Fruit fly (Drosophila melanogaster) whole organism, embryonic: ENCODE measurements around the gene CG42542.

Source experiments
- ATbp ChIP-seq: fragments of 200-800 bp; sonication (Bioruptor generic); optimal IDR thresholded peaks from 2 replicates; lab custom pipeline; 2017; ENCODE audit warnings: missing biosample characterization, mild to moderate bottlenecking, missing genetic modification characterization, missing genetic modification reagents
- Antp ChIP-seq: fragments of 200-800 bp; sonication (Bioruptor generic); optimal IDR thresholded peaks from 3 replicates; lab custom pipeline; 2016; ENCODE audit warnings: missing biosample characterization, missing genetic modification characterization
- B-H2 ChIP-seq: fragments of 200-800 bp; sonication (Bioruptor generic); optimal IDR thresholded peaks from 2 replicates; lab custom pipeline; 2018; ENCODE audit warnings: missing biosample characterization, mild to moderate bottlenecking, missing genetic modification characterization
- C15 ChIP-seq: fragments of 200-800 bp; sonication (Bioruptor generic); IDR thresholded peaks from 3 replicates; pipeline ENCODE4 v1.3.6; 2022; ENCODE audit warnings: missing biosample characterization, missing genetic modification characterization
- CG14441 ChIP-seq: fragments of 200-800 bp; sonication (Bioruptor generic); IDR thresholded peaks from 2 replicates; pipeline ENCODE4 v1.3.6; 2022; ENCODE audit warnings: missing biosample characterization, missing genetic modification characterization
- CG16863 ChIP-seq: fragments of 200-800 bp; sonication (Bioruptor generic); optimal IDR thresholded peaks from 3 replicates; lab custom pipeline; 2016; ENCODE audit warnings: missing biosample characterization, missing genetic modification characterization
- CG18599 ChIP-seq: fragments of 200-800 bp; sonication (Bioruptor generic); optimal IDR thresholded peaks from 3 replicates; lab custom pipeline; 2017; ENCODE audit warnings: missing biosample characterization, missing genetic modification characterization, mild to moderate bottlenecking, moderate library complexity, missing genetic modification reagents
- CG31365 ChIP-seq: fragments of 200-800 bp; sonication (Bioruptor generic); optimal IDR thresholded peaks from 2 replicates; lab custom pipeline; 2018; ENCODE audit warnings: missing biosample characterization, mild to moderate bottlenecking, missing genetic modification characterization
- CG3163 ChIP-seq: fragments of 200-800 bp; sonication (Bioruptor generic); optimal IDR thresholded peaks from 3 replicates; lab custom pipeline; 2016; ENCODE audit warnings: missing biosample characterization, missing genetic modification characterization
- CG32532 ChIP-seq: fragments of 200-800 bp; sonication (Bioruptor generic); IDR thresholded peaks from 2 replicates; pipeline ENCODE4 v1.3.6; 2022; ENCODE audit warnings: missing biosample characterization, missing genetic modification characterization
- CG32772 ChIP-seq: fragments of 200-800 bp; sonication (Bioruptor generic); IDR thresholded peaks from 2 replicates; pipeline ENCODE4 v1.3.6; 2022; ENCODE audit warnings: missing biosample characterization, missing genetic modification characterization
- CG34422 ChIP-seq: fragments of 200-800 bp; sonication (Bioruptor generic); IDR thresholded peaks from 3 replicates; pipeline ENCODE4 v1.3.6; 2022; ENCODE audit warnings: missing biosample characterization, missing genetic modification characterization
- CG42726 ChIP-seq: fragments of 200-800 bp; sonication (Bioruptor generic); IDR thresholded peaks from 2 replicates; pipeline ENCODE4 v1.3.6; 2022; ENCODE audit warnings: missing biosample characterization, missing genetic modification characterization; ENCODE audit not compliant: partially characterized antibody
- CG4854 ChIP-seq: fragments of 200-800 bp; sonication (Bioruptor generic); optimal IDR thresholded peaks from 2 replicates; lab custom pipeline; 2016; ENCODE audit warnings: missing biosample characterization, missing genetic modification characterization, inconsistent platforms
- CG5245 ChIP-seq: fragments of 200-800 bp; sonication (Bioruptor generic); optimal IDR thresholded peaks from 3 replicates; lab custom pipeline; 2016; ENCODE audit warnings: missing biosample characterization, missing genetic modification characterization
- CG6765 ChIP-seq: fragments of 200-800 bp; sonication (Bioruptor generic); optimal IDR thresholded peaks from 3 replicates; lab custom pipeline; 2017; ENCODE audit warnings: missing biosample characterization, mild to moderate bottlenecking, missing genetic modification characterization
- CG7963 ChIP-seq: fragments of 200-800 bp; sonication (Bioruptor generic); IDR thresholded peaks from 3 replicates; pipeline ENCODE4 v1.3.6; 2022; ENCODE audit warnings: missing biosample characterization, missing genetic modification characterization; ENCODE audit not compliant: partially characterized antibody
- CG8388 ChIP-seq: fragments of 200-800 bp; sonication (Bioruptor generic); optimal IDR thresholded peaks from 2 replicates; lab custom pipeline; 2019; ENCODE audit warnings: missing biosample characterization, mild to moderate bottlenecking, missing genetic modification characterization, moderate library complexity
- Camta ChIP-seq: fragments of 200-800 bp; sonication (Bioruptor generic); optimal IDR thresholded peaks from 2 replicates; lab custom pipeline; 2016; ENCODE audit warnings: missing biosample characterization, missing genetic modification characterization
- Fer1 ChIP-seq: fragments of 200-800 bp; sonication (Bioruptor generic); optimal IDR thresholded peaks from 2 replicates; lab custom pipeline; 2017; ENCODE audit warnings: missing biosample characterization, mild to moderate bottlenecking, missing genetic modification characterization
- HLHmδ ChIP-seq: fragments of 200-800 bp; sonication (Bioruptor generic); optimal IDR thresholded peaks from 2 replicates; lab custom pipeline; 2018; ENCODE audit warnings: missing biosample characterization, mild to moderate bottlenecking, missing genetic modification characterization, moderate library complexity
- MTF-1 ChIP-seq: fragments of 200-800 bp; sonication (Bioruptor generic); optimal IDR thresholded peaks from 2 replicates; lab custom pipeline; 2018; ENCODE audit warnings: missing biosample characterization, mild to moderate bottlenecking, missing genetic modification characterization, borderline replicate concordance
- Med ChIP-seq: fragments of 200-800 bp; sonication (Bioruptor generic); peaks from one replicate; lab custom pipeline; 2016; ENCODE audit warnings: missing biosample characterization, missing genetic modification characterization, mild to moderate bottlenecking, inconsistent platforms, moderate library complexity
- Myb ChIP-seq: fragments of 200-800 bp; sonication (Bioruptor generic); optimal IDR thresholded peaks from 2 replicates; lab custom pipeline; 2016; ENCODE audit warnings: missing biosample characterization, missing genetic modification characterization
- NfI ChIP-seq: fragments of 200-800 bp; sonication (Bioruptor generic); optimal IDR thresholded peaks from 3 replicates; lab custom pipeline; 2018; ENCODE audit warnings: missing biosample characterization, mild to moderate bottlenecking, missing genetic modification characterization, moderate library complexity
- Opbp ChIP-seq: fragments of 200-800 bp; sonication (Bioruptor generic); IDR thresholded peaks from 3 replicates; pipeline ENCODE4 v1.3.6; 2022; ENCODE audit warnings: missing biosample characterization, missing genetic modification characterization; ENCODE audit not compliant: partially characterized antibody
- Optix ChIP-seq: fragments of 200-800 bp; sonication (Bioruptor generic); IDR thresholded peaks from 3 replicates; pipeline ENCODE4 v1.3.6; 2022; ENCODE audit warnings: missing biosample characterization, missing genetic modification characterization
- Rfx ChIP-seq: fragments of 200-800 bp; sonication (Bioruptor generic); IDR thresholded peaks from 2 replicates; pipeline ENCODE4 v1.3.6; 2022; ENCODE audit warnings: missing biosample characterization, missing genetic modification characterization
- Spps ChIP-seq: fragments of 200-800 bp; sonication (Bioruptor generic); optimal IDR thresholded peaks from 2 replicates; lab custom pipeline; 2018; ENCODE audit warnings: missing biosample characterization, mild to moderate bottlenecking, missing genetic modification characterization
- Sry-β ChIP-seq: fragments of 200-800 bp; sonication (Bioruptor generic); optimal IDR thresholded peaks from 2 replicates; lab custom pipeline; 2018; ENCODE audit warnings: missing biosample characterization, mild to moderate bottlenecking, missing genetic modification characterization, moderate library complexity
- YL-1 ChIP-seq: fragments of 200-800 bp; sonication (Bioruptor generic); optimal IDR thresholded peaks from 3 replicates; lab custom pipeline; 2017; ENCODE audit warnings: missing biosample characterization, mild to moderate bottlenecking, missing genetic modification characterization
- ara ChIP-seq: fragments of 200-800 bp; sonication (Bioruptor generic); IDR thresholded peaks from 2 replicates; pipeline ENCODE4 v1.3.6; 2022; ENCODE audit warnings: missing biosample characterization, missing genetic modification characterization
- br ChIP-seq: fragments of >200 bp; optimal IDR thresholded peaks from 2 replicates; lab custom pipeline; 2017
- bsh ChIP-seq, 2 experiments: fragments of 200-800 bp; sonication (Bioruptor generic); optimal IDR thresholded peaks; 2 replicates each; lab custom pipeline; 2017 to 2018; ENCODE audit warnings: mild to moderate bottlenecking in 2 of 2, missing biosample characterization in 2 of 2, missing genetic modification characterization in 2 of 2, moderate library complexity in 1 of 2
- btn ChIP-seq: fragments of 200-800 bp; sonication (Bioruptor generic); optimal IDR thresholded peaks from 2 replicates; lab custom pipeline; 2016; ENCODE audit warnings: missing biosample characterization, missing genetic modification characterization
- ci ChIP-seq: fragments of 200-800 bp; sonication (Bioruptor generic); IDR thresholded peaks from 3 replicates; pipeline ENCODE4 v1.3.6; 2022; ENCODE audit warnings: missing biosample characterization, missing genetic modification characterization
- dm ChIP-seq: fragments of 200-800 bp; sonication (Bioruptor generic); optimal IDR thresholded peaks from 3 replicates; lab custom pipeline; 2016; ENCODE audit warnings: missing biosample characterization, missing genetic modification characterization
- dysf ChIP-seq: fragments of 200-800 bp; sonication (Bioruptor generic); IDR thresholded peaks from 3 replicates; pipeline ENCODE4 v1.3.6; 2022; ENCODE audit warnings: missing biosample characterization, missing genetic modification characterization
- fd102C ChIP-seq: fragments of 200-800 bp; sonication (Bioruptor generic); optimal IDR thresholded peaks from 2 replicates; lab custom pipeline; 2018; ENCODE audit warnings: missing biosample characterization, mild to moderate bottlenecking, missing genetic modification characterization, moderate library complexity
- hbn ChIP-seq: fragments of 200-800 bp; sonication (Bioruptor generic); IDR thresholded peaks from 2 replicates; pipeline ENCODE4 v1.3.6; 2022; ENCODE audit warnings: missing biosample characterization, missing genetic modification characterization; ENCODE audit not compliant: partially characterized antibody
- lola ChIP-seq, 3 experiments: fragments of >200 bp in 2 of 3; fragments of 200-800 bp in 1 of 3; sonication (Bioruptor generic) in 1 of 3; optimal IDR thresholded peaks; 2 replicates each; lab custom pipeline; 2017 to 2019; ENCODE audit warnings: missing biosample characterization in 3 of 3, missing genetic modification characterization in 3 of 3, mild to moderate bottlenecking in 1 of 3, moderate library complexity in 1 of 3
- nau ChIP-seq: fragments of 200-800 bp; sonication (Bioruptor generic); optimal IDR thresholded peaks from 3 replicates; lab custom pipeline; 2017; ENCODE audit warnings: missing biosample characterization, mild to moderate bottlenecking, missing genetic modification characterization, missing genetic modification reagents
- onecut ChIP-seq: fragments of 200-800 bp; sonication (Bioruptor generic); IDR thresholded peaks from 2 replicates; pipeline ENCODE4 v1.3.6; 2022; ENCODE audit warnings: missing biosample characterization, missing genetic modification characterization
- pan ChIP-seq, 4 experiments: fragments of >200 bp in 3 of 4; fragments of 200-800 bp in 1 of 4; sonication (Bioruptor generic) in 1 of 4; optimal IDR thresholded peaks in 3 of 4; IDR thresholded peaks in 1 of 4; 2 replicates each; pipeline versions ENCODE4 v1.3.6 to Lab custom; 2017 to 2022; ENCODE audit warnings: missing biosample characterization in 2 of 4, missing genetic modification characterization in 2 of 4, mixed read lengths in 1 of 4
- slou ChIP-seq: fragments of 200-800 bp; sonication (Bioruptor generic); optimal IDR thresholded peaks from 3 replicates; lab custom pipeline; 2016; ENCODE audit warnings: missing biosample characterization, missing genetic modification characterization
- ssp ChIP-seq: fragments of 200-800 bp; sonication (Bioruptor generic); IDR thresholded peaks from 2 replicates; pipeline ENCODE4 v1.3.6; 2022; ENCODE audit warnings: missing biosample characterization, missing genetic modification characterization
- tin ChIP-seq: fragments of 200-800 bp; sonication (Bioruptor generic); optimal IDR thresholded peaks from 3 replicates; lab custom pipeline; 2016; ENCODE audit warnings: missing biosample characterization, missing genetic modification characterization
- tll ChIP-seq, 2 experiments: fragments of 200-800 bp in 1 of 2; fragments of >200 bp in 1 of 2; sonication (Bioruptor generic) in 1 of 2; optimal IDR thresholded peaks; 2 replicates each; lab custom pipeline; 2017 to 2019; ENCODE audit warnings: missing biosample characterization in 2 of 2, missing genetic modification characterization in 2 of 2, mild to moderate bottlenecking in 1 of 2, moderate library complexity in 1 of 2
- yki ChIP-seq: fragments of >200 bp; optimal IDR thresholded peaks from 3 replicates; lab custom pipeline; 2018
- zfh1 ChIP-seq: fragments of 200-800 bp; sonication (Bioruptor generic); IDR thresholded peaks from 3 replicates; pipeline ENCODE4 v1.3.6; 2022; ENCODE audit warnings: missing biosample characterization, missing genetic modification characterization

CG42542 gene

dm6 chr3R:15213362-15213989 is 17.1 kb downstream of the CG42542 start, which contains the start of the genes CG6654 and CG4210 (continued):
- no peak for TF ChIP-seq br
- peak; percentile 53; the same call in 2 of the 3 replicates for TF ChIP-seq Opbp (GFP tag; lab: Robert Waterston, UW)
- TF ChIP-seq pan (optimal IDR thresholded peaks at IDR 0.05; lab: Kevin White, UChicago): no peak
- TF ChIP-seq pan (GFP tag; optimal IDR thresholded peaks at IDR 0.05 in 1 of 2, IDR thresholded peaks at IDR 0.05 in 1 of 2): no peak
- TF ChIP-seq Camta: no peak
- no peak for TF ChIP-seq CG4854
- no peak for TF ChIP-seq fd102C
- TF ChIP-seq NfI: peak; percentile 3
- no peak for TF ChIP-seq Optix
- TF ChIP-seq CG32532 (GFP tag; lab: Robert Waterston, UW): peak; percentile 10; the same call in 1 of the 2 replicates
- no peak for TF ChIP-seq Spps (tag; lab: Kevin White, UChicago)
- TF ChIP-seq zfh1 (GFP tag; lab: Robert Waterston, UW): no peak
- TF ChIP-seq slou (GFP tag; lab: Kevin White, UChicago): no peak
- TF ChIP-seq CG32772: no peak
- no peak for TF ChIP-seq CG7963 (GFP tag; lab: Robert Waterston, UW)
- TF ChIP-seq ara (GFP tag; lab: Robert Waterston, UW): no peak
- no peak for TF ChIP-seq C15 (GFP tag; lab: Robert Waterston, UW)
- TF ChIP-seq ci (GFP tag; lab: Robert Waterston, UW): no peak
- no peak for TF ChIP-seq CG16863 (GFP tag; lab: Kevin White, UChicago)
- no peak for TF ChIP-seq CG14441
- TF ChIP-seq tll (GFP tag; optimal IDR thresholded peaks at IDR 0.05; lab: Kevin White, UChicago): no peak
- peak; percentile 15 for TF ChIP-seq Sry-β (GFP tag; lab: Kevin White, UChicago)
- no peak for TF ChIP-seq CG3163 (GFP tag; lab: Kevin White, UChicago)
- no peak for TF ChIP-seq ATbp (GFP tag; lab: Kevin White, UChicago)
- TF ChIP-seq Rfx (GFP tag; lab: Robert Waterston, UW): no peak
- TF ChIP-seq CG31365 (tag; lab: Kevin White, UChicago): no peak
- no peak for TF ChIP-seq dm
- TF ChIP-seq btn (GFP tag; lab: Kevin White, UChicago): no peak
- TF ChIP-seq MTF-1 (GFP tag; lab: Kevin White, UChicago): no peak
- TF ChIP-seq nau (GFP tag; lab: Kevin White, UChicago): no peak
- TF ChIP-seq yki (lab: Kevin White, UChicago): no peak
- TF ChIP-seq Myb (GFP tag; lab: Kevin White, UChicago): peak; percentile 3
- TF ChIP-seq CG42726 (GFP tag; lab: Robert Waterston, UW): no peak
- no peak for TF ChIP-seq CG6765 (GFP tag; lab: Kevin White, UChicago)
- no peak for TF ChIP-seq Antp (GFP tag; lab: Kevin White, UChicago)
- TF ChIP-seq CG8388 (GFP tag; lab: Kevin White, UChicago): no peak
- peak; percentile 30 for TF ChIP-seq Fer1 (GFP tag; lab: Kevin White, UChicago)
- TF ChIP-seq Med (GFP tag; lab: Kevin White, UChicago): peak; percentile 57
- TF ChIP-seq B-H2 (GFP tag; lab: Kevin White, UChicago): peak; percentile 38
- TF ChIP-seq CG34422: no peak
- no peak for TF ChIP-seq CG5245 (GFP tag; lab: Kevin White, UChicago)
- peak; percentile 39 for TF ChIP-seq hbn (GFP tag; lab: Robert Waterston, UW)
- TF ChIP-seq bsh (GFP tag; optimal IDR thresholded peaks at IDR 0.05; lab: Kevin White, UChicago): peak in 1 of 2 experiments; percentile 16
- no peak for TF ChIP-seq onecut
- TF ChIP-seq lola (GFP tag; optimal IDR thresholded peaks at IDR 0.05; lab: Kevin White, UChicago): peak in 1 of 3 experiments; percentile 23
- TF ChIP-seq YL-1 (GFP tag; lab: Kevin White, UChicago): peak; percentile 32
- TF ChIP-seq CG18599 (GFP tag; lab: Kevin White, UChicago): no peak
- no peak for TF ChIP-seq tin (GFP tag; lab: Kevin White, UChicago)
- no peak for TF ChIP-seq ssp (GFP tag; lab: Robert Waterston, UW)
- TF ChIP-seq HLHmδ (GFP tag; lab: Kevin White, UChicago): no peak
- TF ChIP-seq dysf (GFP tag; lab: Robert Waterston, UW): no peak; the same call in 2 of the 3 replicates
